Worm (Caenorhabditis elegans) whole organism, L4 larva: ENCODE data around the gene lmd-5.

Experiments used
- D1046.2 ChIP-seq: fragments of 200-800 bp; sonication (Bioruptor generic); IDR thresholded peaks from 2 replicates; pipeline ENCODE4 v1.3.6; 2022; ENCODE audit warnings: missing genetic modification characterization, missing compliant biosample characterization
- F26F4.8 ChIP-seq: fragments of 200-800 bp; sonication (Bioruptor generic); conservative IDR thresholded peaks from 2 replicates; pipeline ENCODE4 v1.3.6; 2022; ENCODE audit warnings: missing genetic modification characterization, missing compliant biosample characterization
- F49E8.2 ChIP-seq: sonication (generic microtip); optimal IDR thresholded peaks from 2 replicates; lab custom pipeline; 2016; ENCODE audit warnings: missing compliant biosample characterization, mild to moderate bottlenecking, missing genetic modification characterization, borderline replicate concordance
- R02D3.7 ChIP-seq: fragments of 150-350 bp; sonication (generic microtip); optimal IDR thresholded peaks from 3 replicates; lab custom pipeline; 2014; ENCODE audit warnings: missing biosample characterization, missing genetic modification characterization
- T26A8.4 ChIP-seq: fragments of 200-800 bp; sonication (Bioruptor generic); IDR thresholded peaks from 2 replicates; pipeline ENCODE4 v1.3.6; 2022; ENCODE audit warnings: missing genetic modification characterization, missing compliant biosample characterization
- Y48G9A.11 ChIP-seq: fragments of 200-800 bp; sonication (Bioruptor generic); IDR thresholded peaks from 2 replicates; pipeline ENCODE4 v1.3.6; 2022; ENCODE audit warnings: missing genetic modification reagents, missing genetic modification characterization, missing compliant biosample characterization
- Y5F2A.4 ChIP-seq: fragments of 200-800 bp; sonication (Bioruptor generic); optimal IDR thresholded peaks from 2 replicates; lab custom pipeline; 2018; ENCODE audit warnings: mild to moderate bottlenecking, missing genetic modification characterization, missing compliant biosample characterization
- Y75B8A.6 ChIP-seq: fragments of 200-800 bp; sonication (Bioruptor generic); IDR thresholded peaks from 2 replicates; pipeline ENCODE4 v1.3.6; 2022; ENCODE audit warnings: missing genetic modification reagents, missing genetic modification characterization, missing compliant biosample characterization
- aha-1 ChIP-seq: fragments of 150-350 bp; peaks from one replicate; lab custom pipeline; 2014; ENCODE audit warnings: missing biosample characterization, missing genetic modification characterization
- aly-2 ChIP-seq: sonication (generic microtip); optimal IDR thresholded peaks from 2 replicates; lab custom pipeline; 2018; ENCODE audit warnings: missing biosample characterization, missing genetic modification characterization
- arid-1 ChIP-seq: fragments of 200-800 bp; sonication (Bioruptor generic); conservative IDR thresholded peaks from 2 replicates; pipeline ENCODE4 v1.3.6; 2022; ENCODE audit warnings: missing genetic modification reagents, missing genetic modification characterization, missing compliant biosample characterization
- ceh-20 ChIP-seq: fragments of 200-800 bp; sonication (Bioruptor generic); IDR thresholded peaks from 2 replicates; pipeline ENCODE4 v1.3.6; 2022; ENCODE audit warnings: missing genetic modification reagents, missing genetic modification characterization, missing compliant biosample characterization
- ceh-44 ChIP-seq: fragments of 200-800 bp; sonication (Bioruptor generic); IDR thresholded peaks from 2 replicates; pipeline ENCODE4 v1.3.6; 2022; ENCODE audit warnings: missing genetic modification reagents, missing genetic modification characterization, missing compliant biosample characterization
- ceh-82 ChIP-seq: sonication (generic microtip); optimal IDR thresholded peaks from 2 replicates; lab custom pipeline; 2017; ENCODE audit warnings: missing biosample characterization, missing genetic modification characterization
- ces-1 ChIP-seq: fragments of 150-350 bp; sonication (generic microtip); optimal IDR thresholded peaks from 4 replicates; lab custom pipeline; 2014; ENCODE audit warnings: missing biosample characterization, missing genetic modification reagents, missing genetic modification characterization
- daf-12 ChIP-seq: fragments of 150-350 bp; optimal IDR thresholded peaks from 2 replicates; lab custom pipeline; 2014; ENCODE audit warnings: missing biosample characterization, missing genetic modification reagents, missing genetic modification characterization
- daf-19 ChIP-seq: fragments of 200-800 bp; sonication (Bioruptor generic); conservative IDR thresholded peaks from 2 replicates; pipeline ENCODE4 v1.3.6; 2022; ENCODE audit warnings: missing genetic modification characterization, missing compliant biosample characterization
- dmd-6 ChIP-seq: fragments of 200-800 bp; sonication (Bioruptor generic); IDR thresholded peaks from 2 replicates; pipeline ENCODE4 v1.3.6; 2022; ENCODE audit warnings: missing genetic modification reagents, missing genetic modification characterization, missing compliant biosample characterization
- dmd-9 ChIP-seq: fragments of 200-800 bp; sonication (Bioruptor generic); IDR thresholded peaks from 2 replicates; pipeline ENCODE4 v1.3.6; 2022; ENCODE audit warnings: missing genetic modification reagents, missing genetic modification characterization, missing compliant biosample characterization
- duxl-1 ChIP-seq: sonication (generic microtip); optimal IDR thresholded peaks from 2 replicates; lab custom pipeline; 2016; ENCODE audit warnings: mild to moderate bottlenecking, missing genetic modification characterization, moderate library complexity, missing compliant biosample characterization; ENCODE audit not compliant: poor library complexity
- egl-27 ChIP-seq: sonication (generic microtip); optimal IDR thresholded peaks from 3 replicates; lab custom pipeline; 2017; ENCODE audit warnings: missing biosample characterization, missing genetic modification reagents, missing genetic modification characterization
- fkh-10 ChIP-seq: fragments of 150-350 bp; optimal IDR thresholded peaks from 2 replicates; lab custom pipeline; 2014; ENCODE audit warnings: missing biosample characterization, missing genetic modification reagents, missing genetic modification characterization
- hlh-11 ChIP-seq: fragments of 200-800 bp; sonication (Bioruptor generic); optimal IDR thresholded peaks from 2 replicates; lab custom pipeline; 2018; ENCODE audit warnings: mild to moderate bottlenecking, missing genetic modification characterization, missing compliant biosample characterization
- jun-1 ChIP-seq: fragments of 150-350 bp; optimal IDR thresholded peaks from 2 replicates; lab custom pipeline; 2014; ENCODE audit warnings: missing biosample characterization, missing genetic modification reagents, missing genetic modification characterization
- lin-38 ChIP-seq: fragments of 200-800 bp; sonication (Bioruptor generic); IDR thresholded peaks from 2 replicates; pipeline ENCODE4 v1.3.6; 2022; ENCODE audit warnings: missing genetic modification reagents, missing genetic modification characterization, missing compliant biosample characterization
- madf-9 ChIP-seq: fragments of 200-800 bp; sonication (Bioruptor generic); conservative IDR thresholded peaks from 2 replicates; pipeline ENCODE4 v1.3.6; 2022; ENCODE audit warnings: missing genetic modification reagents, missing genetic modification characterization, missing compliant biosample characterization
- mdl-1 ChIP-seq, 2 experiments: fragments of 150-350 bp in 1 of 2; sonication (generic microtip) in 1 of 2; optimal IDR thresholded peaks; 2 replicates each; lab custom pipeline; 2014 to 2017; ENCODE audit warnings: missing biosample characterization in 2 of 2, missing genetic modification characterization in 2 of 2
- mxl-3 ChIP-seq: fragments of 200-800 bp; sonication (Bioruptor generic); optimal IDR thresholded peaks from 2 replicates; lab custom pipeline; 2018; ENCODE audit warnings: mild to moderate bottlenecking, missing genetic modification characterization, missing compliant biosample characterization
- nhr-10 ChIP-seq: fragments of 150-350 bp; optimal IDR thresholded peaks from 2 replicates; lab custom pipeline; 2014; ENCODE audit warnings: missing biosample characterization, missing genetic modification characterization
- nhr-237 ChIP-seq: sonication (generic microtip); optimal IDR thresholded peaks from 2 replicates; lab custom pipeline; 2017; ENCODE audit warnings: missing biosample characterization, missing genetic modification characterization
- nhr-28 ChIP-seq: fragments of 150-350 bp; optimal IDR thresholded peaks from 2 replicates; lab custom pipeline; 2014; ENCODE audit warnings: missing biosample characterization, missing genetic modification characterization
- nhr-41 ChIP-seq: fragments of 200-800 bp; sonication (Bioruptor generic); IDR thresholded peaks from 2 replicates; pipeline ENCODE4 v1.3.6; 2022; ENCODE audit warnings: missing genetic modification reagents, missing genetic modification characterization, missing compliant biosample characterization
- nhr-76 ChIP-seq: fragments of 150-350 bp; optimal IDR thresholded peaks from 2 replicates; lab custom pipeline; 2014; ENCODE audit warnings: missing biosample characterization, missing genetic modification characterization
- nhr-77 ChIP-seq: fragments of 150-350 bp; optimal IDR thresholded peaks from 2 replicates; lab custom pipeline; 2014; ENCODE audit warnings: missing biosample characterization, missing genetic modification characterization
- php-3 ChIP-seq: fragments of 200-800 bp; sonication (Bioruptor generic); IDR thresholded peaks from 2 replicates; pipeline ENCODE4 v1.3.6; 2022; ENCODE audit warnings: missing genetic modification reagents, missing genetic modification characterization, missing compliant biosample characterization
- saeg-2 ChIP-seq: fragments of 200-800 bp; sonication (Bioruptor generic); IDR thresholded peaks from 2 replicates; pipeline ENCODE4 v1.3.6; 2022; ENCODE audit warnings: missing genetic modification reagents, missing genetic modification characterization, missing compliant biosample characterization
- set-16 ChIP-seq: fragments of 200-800 bp; sonication (Bioruptor generic); IDR thresholded peaks from 2 replicates; pipeline ENCODE4 v1.3.6; 2022; ENCODE audit warnings: missing genetic modification reagents, missing genetic modification characterization, missing compliant biosample characterization
- skn-1 ChIP-seq: fragments of 150-350 bp; optimal IDR thresholded peaks from 2 replicates; lab custom pipeline; 2014; ENCODE audit warnings: missing biosample characterization, missing genetic modification characterization
- snpc-1.2 ChIP-seq: fragments of 200-800 bp; sonication (Bioruptor generic); IDR thresholded peaks from 2 replicates; pipeline ENCODE4 v1.3.6; 2022; ENCODE audit warnings: missing genetic modification reagents, missing genetic modification characterization, missing compliant biosample characterization
- spr-3 ChIP-seq: fragments of 200-800 bp; sonication (Bioruptor generic); optimal IDR thresholded peaks from 2 replicates; lab custom pipeline; 2018; ENCODE audit warnings: mild to moderate bottlenecking, missing genetic modification characterization, missing compliant biosample characterization
- tra-1 ChIP-seq: fragments of 200-800 bp; sonication (Bioruptor generic); IDR thresholded peaks from 2 replicates; pipeline ENCODE4 v1.3.6; 2022; ENCODE audit warnings: missing genetic modification reagents, missing genetic modification characterization, missing compliant biosample characterization
- unc-130 ChIP-seq: sonication (generic microtip); optimal IDR thresholded peaks from 2 replicates; lab custom pipeline; 2016; ENCODE audit warnings: missing genetic modification reagents, missing genetic modification characterization, missing compliant biosample characterization
- unc-39 ChIP-seq: sonication (generic microtip); optimal IDR thresholded peaks from 2 replicates; lab custom pipeline; 2017; ENCODE audit warnings: missing biosample characterization, missing genetic modification characterization
- unc-62 ChIP-seq, 3 experiments: fragments of 150-350 bp in 1 of 3; sonication (generic microtip); optimal IDR thresholded peaks in 2 of 3; peaks in 1 of 3; 1 replicate in 1 of 3; 2 replicates in 2 of 3; lab custom pipeline; 2014 to 2017; ENCODE audit warnings: missing biosample characterization in 3 of 3, missing genetic modification characterization in 3 of 3, missing genetic modification reagents in 3 of 3, missing genotype in 1 of 3
- zfp-2 ChIP-seq: sonication (generic microtip); optimal IDR thresholded peaks from 2 replicates; lab custom pipeline; 2016; ENCODE audit warnings: mild to moderate bottlenecking, missing genetic modification characterization, missing compliant biosample characterization
- zip-11 ChIP-seq: fragments of 200-800 bp; sonication (Bioruptor generic); IDR thresholded peaks from 2 replicates; pipeline ENCODE4 v1.3.6; 2022; ENCODE audit warnings: missing genetic modification characterization, missing compliant biosample characterization
- ztf-11 ChIP-seq: fragments of 150-350 bp; optimal IDR thresholded peaks from 2 replicates; lab custom pipeline; 2014; ENCODE audit warnings: missing biosample characterization, missing genetic modification characterization

The lmd-5 gene

ce11 chrV:7076161-7076560, 47.3 kb upstream of the lmd-5 start (continued):
- no peak for TF ChIP-seq mxl-3 (GFP tag; lab: Kevin White, UChicago)
- no peak for TF ChIP-seq zfp-2 (tag; lab: Kevin White, UChicago)
- TF ChIP-seq mdl-1 (tag; optimal IDR thresholded peaks at IDR 0.05; lab: Kevin White, UChicago), result no peak
- no peak for TF ChIP-seq nhr-237
- no peak for TF ChIP-seq zip-11 (GFP tag; lab: Robert Waterston, UW)
- TF ChIP-seq aly-2 (tag; lab: Kevin White, UChicago), result no peak
- TF ChIP-seq ztf-11 (tag; lab: Kevin White, UChicago), result no peak
- no peak for TF ChIP-seq F49E8.2 (tag; lab: Kevin White, UChicago)
- TF ChIP-seq R02D3.7, result no peak
- no peak for TF ChIP-seq daf-19 (GFP tag; lab: Robert Waterston, UW)
- TF ChIP-seq spr-3, result no peak
- no peak for TF ChIP-seq snpc-1.2 (GFP tag; lab: Robert Waterston, UW)
- no peak for TF ChIP-seq nhr-76 (tag; lab: Kevin White, UChicago)
- TF ChIP-seq dmd-9 (GFP tag; lab: Robert Waterston, UW), result no peak
- TF ChIP-seq Y5F2A.4, result no peak
- no peak for TF ChIP-seq unc-130
- no peak for TF ChIP-seq madf-9 (GFP tag; lab: Robert Waterston, UW)
- TF ChIP-seq D1046.2 (GFP tag; lab: Robert Waterston, UW), result no peak
- peak; percentile 98 for TF ChIP-seq nhr-28 (tag; lab: Kevin White, UChicago)
- TF ChIP-seq tra-1 (GFP tag; lab: Robert Waterston, UW), result peak; percentile 22; the same call in 1 of the 2 replicates
- no peak for TF ChIP-seq egl-27 (tag; lab: Kevin White, UChicago)
- no peak for TF ChIP-seq F26F4.8 (GFP tag; lab: Robert Waterston, UW)
- no peak for TF ChIP-seq duxl-1 (tag; lab: Kevin White, UChicago)

ce11 chrV:7078765-7079164, 44.7 kb upstream of the lmd-5 start:
- TF ChIP-seq nhr-10 (no peak), snpc-1.2 (GFP tag; lab: Robert Waterston, UW) (no peak), ceh-82 (tag; lab: Kevin White, UChicago) (no peak), aha-1 (tag; lab: Kevin White, UChicago) (peak; percentile 87), unc-62 (GFP tag; optimal IDR thresholded peaks at IDR 0.05 in 1 of 2; lab: Kevin White, UChicago) (peak in 1 of 2 experiments; percentile 76), unc-62 (tag; optimal IDR thresholded peaks at IDR 0.05; lab: Kevin White, UChicago) (no peak)
- TF ChIP-seq, all 104 proteins: peak for 2

ce11 chrV:7079388-7079787, 44.1 kb upstream of the lmd-5 start:
- TF ChIP-seq aha-1 (tag; lab: Kevin White, UChicago) (peak; percentile 93), ces-1 (GFP tag; lab: Kevin White, UChicago) (no peak), hlh-11 (tag; lab: Kevin White, UChicago) (peak; percentile 0)
- TF ChIP-seq, all 104 proteins: peak for 2

DNA sequence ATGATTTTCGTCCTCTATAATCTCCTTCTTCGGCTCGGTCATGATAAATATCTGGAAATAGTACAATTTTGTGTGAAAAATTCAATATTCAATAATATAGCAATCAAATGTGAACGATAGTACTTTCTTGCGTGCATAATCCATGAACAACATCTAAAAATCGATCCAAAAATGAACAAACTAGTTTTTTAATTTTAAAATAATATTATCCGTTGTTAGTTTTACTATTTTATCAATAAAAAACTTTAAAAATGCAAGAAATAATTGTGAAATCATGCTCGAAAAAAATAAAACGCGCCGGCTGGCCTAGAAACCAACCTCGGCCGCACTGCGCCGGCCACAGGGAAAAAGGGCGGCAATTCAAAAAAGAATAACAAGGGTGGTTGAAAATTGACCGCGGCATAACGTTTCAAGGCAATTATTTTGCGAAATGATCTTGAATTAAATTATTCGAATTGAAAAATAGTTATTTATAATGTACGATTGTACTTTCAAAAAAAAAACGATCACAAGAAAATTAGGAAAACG, 38.8 kb upstream of the lmd-5 start, which contains the start of gene mys-1:
Gene mys-1, minus strand, starts transcription at position 51 of the 528 bp plus-strand sequence.
- TF ChIP-seq saeg-2 (GFP tag; lab: Robert Waterston, UW), result no peak
- no peak for TF ChIP-seq set-16
- no peak for TF ChIP-seq fkh-10
- no peak for TF ChIP-seq ceh-20
- no peak for TF ChIP-seq nhr-41
- TF ChIP-seq daf-12 (tag; lab: Kevin White, UChicago), result no peak
- TF ChIP-seq arid-1 (GFP tag; lab: Robert Waterston, UW), result no peak
- no peak for TF ChIP-seq zip-11 (GFP tag; lab: Robert Waterston, UW)
- no peak for TF ChIP-seq madf-9 (GFP tag; lab: Robert Waterston, UW)
- peak; percentile 46 for TF ChIP-seq lin-38 (GFP tag; lab: Robert Waterston, UW)
- no peak for TF ChIP-seq skn-1 (tag; lab: Kevin White, UChicago)
- no peak for TF ChIP-seq unc-39 (tag; lab: Kevin White, UChicago)
- no peak for TF ChIP-seq Y48G9A.11 (GFP tag; lab: Robert Waterston, UW)
- TF ChIP-seq Y75B8A.6 (GFP tag; lab: Robert Waterston, UW), result no peak
- TF ChIP-seq ceh-44 (GFP tag; lab: Robert Waterston, UW), result no peak
- no peak for TF ChIP-seq jun-1 (tag; lab: Kevin White, UChicago)
- TF ChIP-seq nhr-77 (tag; lab: Kevin White, UChicago), result no peak
- TF ChIP-seq T26A8.4, result no peak
- no peak for TF ChIP-seq php-3
- TF ChIP-seq dmd-6, result no peak
- TF ChIP-seq mxl-3 (GFP tag; lab: Kevin White, UChicago), result no peak
